Fruit fly (Drosophila melanogaster) whole organism, wandering third instar larva: ENCODE results near the gene gro.

ENCODE experiments used
- Abd-B ChIP-seq: fragments of >200 bp; optimal IDR thresholded peaks from 2 replicates; lab custom pipeline; 2017; ENCODE audit warnings: missing biosample characterization, missing genetic modification characterization
- CG32264 ChIP-seq: fragments of 200-800 bp; sonication (Bioruptor generic); optimal IDR thresholded peaks from 2 replicates; lab custom pipeline; 2016; ENCODE audit warnings: missing biosample characterization, missing genetic modification characterization
- CG9705 ChIP-seq: fragments of 200-800 bp; sonication (Bioruptor generic); optimal IDR thresholded peaks from 2 replicates; lab custom pipeline; 2018; ENCODE audit warnings: missing biosample characterization, mild to moderate bottlenecking, missing genetic modification characterization
- CrebA ChIP-seq: fragments of 200-800 bp; sonication (Bioruptor generic); optimal IDR thresholded peaks from 2 replicates; lab custom pipeline; 2016; ENCODE audit warnings: missing biosample characterization, mild to moderate bottlenecking, missing genetic modification characterization, borderline replicate concordance
- Dfd ChIP-seq: fragments of >200 bp; optimal IDR thresholded peaks from 2 replicates; lab custom pipeline; 2017; ENCODE audit warnings: missing biosample characterization, missing genetic modification characterization
- Dif ChIP-seq: fragments of 200-275, 200-300 bp; sonication (Bioruptor generic); optimal IDR thresholded peaks from 2 replicates; lab custom pipeline; 2018; ENCODE audit warnings: missing biosample characterization, missing genetic modification characterization; ENCODE audit not compliant: partially characterized antibody
- GATAd ChIP-seq: sonication (Bioruptor generic); optimal IDR thresholded peaks from 2 replicates; lab custom pipeline; 2016; ENCODE audit warnings: missing biosample characterization, missing genetic modification characterization
- HLH106 ChIP-seq: fragments of 200-800 bp; optimal IDR thresholded peaks from 3 replicates; lab custom pipeline; 2019; ENCODE audit warnings: missing biosample characterization, mild to moderate bottlenecking, missing genetic modification characterization, moderate library complexity
- Hnf4 ChIP-seq: fragments of 200-800 bp; sonication (Bioruptor generic); optimal IDR thresholded peaks from 2 replicates; lab custom pipeline; 2016; ENCODE audit warnings: missing biosample characterization, mild to moderate bottlenecking, missing genetic modification characterization
- Hr78 ChIP-seq: fragments of >200 bp; optimal IDR thresholded peaks from 2 replicates; lab custom pipeline; 2017; ENCODE audit warnings: missing biosample characterization, missing genetic modification characterization
- Hr83 ChIP-seq: fragments of 200-300 bp; sonication (Bioruptor generic); optimal IDR thresholded peaks from 2 replicates; lab custom pipeline; 2016; ENCODE audit warnings: missing biosample characterization, mild to moderate bottlenecking, missing genetic modification characterization, moderate library complexity; ENCODE audit not compliant: poor library complexity, severe bottlenecking
- Jra ChIP-seq: sonication (Bioruptor generic); optimal IDR thresholded peaks from 2 replicates; lab custom pipeline; 2016; ENCODE audit warnings: missing biosample characterization, missing genetic modification characterization
- Mio ChIP-seq: sonication (Bioruptor generic); optimal IDR thresholded peaks from 2 replicates; lab custom pipeline; 2016; ENCODE audit warnings: missing biosample characterization, missing genetic modification characterization
- Myc ChIP-seq: fragments of >200 bp; optimal IDR thresholded peaks from 2 replicates; lab custom pipeline; 2017
- N ChIP-seq: fragments of >200 bp; optimal IDR thresholded peaks from 2 replicates; lab custom pipeline; 2018; ENCODE audit warnings: missing biosample characterization, missing external identifiers, missing genetic modification characterization
- OdsH ChIP-seq: fragments of 200-800 bp; sonication (Bioruptor generic); optimal IDR thresholded peaks from 2 replicates; lab custom pipeline; 2016; ENCODE audit warnings: missing biosample characterization, mild to moderate bottlenecking, missing genetic modification characterization
- Rel ChIP-seq, 2 experiments: fragments of 200-800 bp; sonication (Bioruptor generic) in 1 of 2; optimal IDR thresholded peaks; 2 replicates in 1 of 2; 3 replicates in 1 of 2; lab custom pipeline; 2016 to 2019; ENCODE audit warnings: mild to moderate bottlenecking in 2 of 2, missing biosample characterization in 2 of 2, missing genetic modification characterization in 2 of 2, moderate library complexity in 1 of 2
- Sp1 ChIP-seq: fragments of 200-800 bp; sonication (Bioruptor generic); optimal IDR thresholded peaks from 3 replicates; lab custom pipeline; 2019; ENCODE audit warnings: missing biosample characterization, mild to moderate bottlenecking, missing genetic modification characterization, moderate library complexity
- Vsx2 ChIP-seq: fragments of 200-300, 225-300 bp; sonication (Bioruptor generic); optimal IDR thresholded peaks from 2 replicates; lab custom pipeline; 2018; ENCODE audit warnings: missing biosample characterization, missing genetic modification characterization; ENCODE audit not compliant: partially characterized antibody
- br ChIP-seq: fragments of 200-800 bp; sonication (Bioruptor generic); optimal IDR thresholded peaks from 2 replicates; lab custom pipeline; 2016; ENCODE audit warnings: missing biosample characterization, missing genetic modification characterization
- brk ChIP-seq: fragments of 200-800 bp; sonication (Bioruptor generic); optimal IDR thresholded peaks from 2 replicates; lab custom pipeline; 2016; ENCODE audit warnings: missing biosample characterization, mild to moderate bottlenecking, missing genetic modification characterization
- dl ChIP-seq, 2 experiments: fragments of 175-275, 200-275 bp in 1 of 2; fragments of 200-275 bp in 1 of 2; sonication (Bioruptor generic); optimal IDR thresholded peaks; lab custom pipeline; 2018; ENCODE audit warnings: mild to moderate bottlenecking in 2 of 2, missing biosample characterization in 2 of 2, missing genetic modification characterization in 2 of 2, moderate library complexity in 2 of 2; ENCODE audit not compliant: partially characterized antibody in 2 of 2, insufficient read depth in 1 of 2
- dmrt93B ChIP-seq: fragments of 200-800 bp; sonication (Bioruptor generic); optimal IDR thresholded peaks from 2 replicates; lab custom pipeline; 2018; ENCODE audit warnings: missing biosample characterization, mild to moderate bottlenecking, missing genetic modification characterization
- dsf ChIP-seq: sonication (Bioruptor generic); optimal IDR thresholded peaks from 2 replicates; lab custom pipeline; 2016; ENCODE audit warnings: missing biosample characterization, missing genetic modification characterization, borderline replicate concordance
- ey ChIP-seq: fragments of 200-800 bp; sonication (Bioruptor generic); optimal IDR thresholded peaks from 2 replicates; lab custom pipeline; 2016; ENCODE audit warnings: missing biosample characterization, missing genetic modification characterization
- foxo ChIP-seq, 2 experiments: fragments of 200-800 bp; sonication (Bioruptor generic); optimal IDR thresholded peaks; 2 replicates in 1 of 2; 3 replicates in 1 of 2; lab custom pipeline; 2016 to 2017; ENCODE audit warnings: missing biosample characterization in 2 of 2, missing genetic modification characterization in 2 of 2
- fru ChIP-seq: fragments of 200-800 bp; sonication (Bioruptor generic); optimal IDR thresholded peaks from 3 replicates; lab custom pipeline; 2016; ENCODE audit warnings: missing biosample characterization, mild to moderate bottlenecking, missing genetic modification characterization
- h ChIP-seq: fragments of 200-800 bp; sonication (Bioruptor generic); optimal IDR thresholded peaks from 3 replicates; lab custom pipeline; 2016; ENCODE audit warnings: missing biosample characterization, mild to moderate bottlenecking, missing genetic modification characterization
- jim ChIP-seq: fragments of 175-275, 200-325 bp; sonication (Bioruptor generic); optimal IDR thresholded peaks from 2 replicates; lab custom pipeline; 2016; ENCODE audit warnings: missing biosample characterization, mild to moderate bottlenecking, missing genetic modification characterization
- lola ChIP-seq: fragments of >200 bp; optimal IDR thresholded peaks from 2 replicates; lab custom pipeline; 2017; ENCODE audit warnings: missing biosample characterization, missing genetic modification characterization
- pan ChIP-seq: fragments of >200 bp; optimal IDR thresholded peaks from 2 replicates; lab custom pipeline; 2017
- psq ChIP-seq: fragments of 200-800 bp; sonication (Bioruptor generic); optimal IDR thresholded peaks from 3 replicates; lab custom pipeline; 2017; ENCODE audit warnings: missing biosample characterization, mild to moderate bottlenecking, missing genetic modification characterization, moderate library complexity
- rgr ChIP-seq: fragments of 200-800 bp; sonication (Bioruptor generic); optimal IDR thresholded peaks from 3 replicates; lab custom pipeline; 2016; ENCODE audit warnings: missing biosample characterization, mild to moderate bottlenecking, missing genetic modification characterization
- sage ChIP-seq: fragments of 200-800 bp; sonication (Bioruptor generic); optimal IDR thresholded peaks from 2 replicates; lab custom pipeline; 2016; ENCODE audit warnings: missing biosample characterization, mild to moderate bottlenecking, missing genetic modification characterization
- sv ChIP-seq: fragments of 200-800 bp; sonication (Bioruptor generic); optimal IDR thresholded peaks from 3 replicates; lab custom pipeline; 2016; ENCODE audit warnings: missing biosample characterization, missing genetic modification characterization
- tai ChIP-seq: sonication (Bioruptor generic); optimal IDR thresholded peaks from 2 replicates; lab custom pipeline; 2016; ENCODE audit warnings: missing biosample characterization, missing genetic modification characterization
- usp ChIP-seq: fragments of >200 bp; optimal IDR thresholded peaks from 2 replicates; lab custom pipeline; 2017; ENCODE audit warnings: missing biosample characterization, missing genetic modification characterization
- woc ChIP-seq: sonication (Bioruptor generic); optimal IDR thresholded peaks from 2 replicates; lab custom pipeline; 2016; ENCODE audit warnings: missing biosample characterization, mild to moderate bottlenecking, missing genetic modification characterization

gro gene

DNA sequence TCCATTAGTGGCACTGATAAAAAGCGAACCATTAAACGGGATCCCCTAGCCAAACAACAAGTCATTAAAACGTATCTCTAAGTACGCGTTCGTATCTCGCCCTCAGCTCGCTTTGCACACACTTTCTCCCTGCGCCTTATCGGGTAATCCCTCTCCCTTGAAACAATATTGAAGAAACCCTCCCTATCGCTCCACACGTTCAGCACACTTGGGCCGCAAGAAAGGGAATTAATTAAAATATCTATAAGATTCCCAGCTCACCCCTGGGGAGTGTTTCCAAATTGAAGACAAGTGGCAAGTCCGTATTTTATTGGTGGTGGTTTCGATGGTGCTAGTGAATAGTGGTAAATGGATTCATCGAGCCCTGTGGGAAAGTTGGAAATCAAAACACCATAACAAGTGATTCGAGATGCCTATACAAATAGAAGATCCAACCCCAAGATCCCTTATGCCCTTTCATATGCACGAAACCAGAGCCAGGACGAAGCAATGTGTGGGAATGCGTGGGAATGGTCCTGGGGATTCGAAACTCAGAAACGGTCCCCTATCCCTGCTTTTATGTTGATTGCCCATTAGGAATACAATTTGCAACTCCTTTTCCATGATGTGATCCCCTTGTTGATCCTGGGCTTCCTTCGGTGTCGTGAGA, 31.6 kb upstream of the gro start:
- TF ChIP-seq Hr83: no peak
- no peak for TF ChIP-seq Hnf4 (GFP tag; lab: Kevin White, UChicago)
- TF ChIP-seq foxo (GFP tag; optimal IDR thresholded peaks at IDR 0.05; lab: Kevin White, UChicago): no peak
- TF ChIP-seq usp: no peak
- TF ChIP-seq HLH106 (tag; lab: Kevin White, UChicago): no peak

DNA sequence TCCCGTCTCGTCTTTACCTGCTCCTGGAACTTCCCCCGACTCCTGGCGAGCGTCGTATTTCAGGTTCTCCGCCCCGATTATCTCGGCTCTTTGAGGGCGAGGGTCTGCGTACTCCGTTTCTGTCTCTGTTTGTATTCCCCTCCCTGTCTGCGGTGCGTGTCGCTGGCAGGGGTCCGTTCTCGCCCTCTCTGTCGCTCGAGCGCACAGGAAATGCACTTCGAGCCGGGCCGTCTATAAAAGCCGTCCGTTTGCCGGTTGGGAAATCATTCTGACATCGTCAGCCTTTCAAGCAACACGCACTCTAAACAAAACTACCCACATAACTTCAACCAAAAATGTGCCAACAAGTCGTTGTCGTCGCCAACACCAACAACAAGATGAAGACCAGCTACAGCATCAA, 30.9 kb upstream of the gro start:
- TF ChIP-seq dl (GFP tag; optimal IDR thresholded peaks at IDR 0.05; lab: Kevin White, UChicago; ENCODE audit: insufficient read depth in 1 of 2, partially characterized antibody in 2 of 2) (no peak), usp (no peak), Rel (GFP tag; optimal IDR thresholded peaks at IDR 0.05; lab: Kevin White, UChicago) (no peak), Rel (tag; optimal IDR thresholded peaks at IDR 0.05; lab: Kevin White, UChicago) (peak; percentile 40), HLH106 (tag; lab: Kevin White, UChicago) (no peak), OdsH (GFP tag; lab: Kevin White, UChicago) (no peak), Myc (no peak), CrebA (GFP tag; lab: Kevin White, UChicago) (peak; percentile 33), Dfd (GFP tag; lab: Kevin White, UChicago) (no peak), foxo (GFP tag; optimal IDR thresholded peaks at IDR 0.05; lab: Kevin White, UChicago) (no peak), Mio (no peak), tai (GFP tag; lab: Kevin White, UChicago) (no peak), woc (GFP tag; lab: Kevin White, UChicago) (peak; percentile 8), CG9705 (GFP tag; lab: Kevin White, UChicago) (no peak), rgr (no peak), Hnf4 (GFP tag; lab: Kevin White, UChicago) (no peak), Vsx2 (GFP tag; lab: Kevin White, UChicago) (peak; percentile 44), sv (GFP tag; lab: Kevin White, UChicago) (no peak), GATAd (GFP tag; lab: Kevin White, UChicago) (no peak), dmrt93B (no peak), Jra (GFP tag; lab: Kevin White, UChicago) (no peak), CG32264 (GFP tag; lab: Kevin White, UChicago) (no peak), N (GFP tag; lab: Kevin White, UChicago) (no peak), brk (GFP tag; lab: Kevin White, UChicago) (no peak), fru (GFP tag; lab: Kevin White, UChicago) (peak; percentile 28), psq (no peak), sage (GFP tag; lab: Kevin White, UChicago) (no peak), Hr83 (peak; percentile 2), Abd-B (no peak), jim (GFP tag; lab: Kevin White, UChicago) (no peak), dsf (GFP tag; lab: Kevin White, UChicago) (no peak), Sp1 (peak; percentile 17), pan (lab: Kevin White, UChicago) (no peak), br (peak; percentile 11), ey (GFP tag; lab: Kevin White, UChicago) (no peak), Hr78 (GFP tag; lab: Kevin White, UChicago) (no peak), h (GFP tag; lab: Kevin White, UChicago) (no peak), Dif (GFP tag; lab: Kevin White, UChicago) (peak; percentile 57), lola (GFP tag; lab: Kevin White, UChicago) (no peak)

DNA sequence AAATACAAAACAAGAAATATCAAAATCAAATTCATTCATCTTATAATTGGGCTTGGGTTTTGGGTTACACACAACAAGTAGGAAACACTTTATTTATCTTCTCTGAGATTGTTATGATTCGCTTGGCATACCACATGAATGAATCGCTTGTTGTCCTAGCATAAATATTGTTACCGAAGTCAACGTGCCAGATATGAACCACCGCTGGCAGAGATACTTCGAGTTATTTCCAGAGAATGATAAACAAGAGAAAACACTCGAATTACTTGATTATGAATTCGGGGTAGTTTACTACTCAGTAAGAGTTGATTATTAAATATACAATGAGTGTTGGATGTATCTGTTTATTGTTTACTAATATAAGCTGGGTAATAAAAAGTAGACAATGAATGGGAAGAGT, 30.0 kb upstream of the gro start:
- TF ChIP-seq tai (GFP tag; lab: Kevin White, UChicago) (no peak), Dfd (GFP tag; lab: Kevin White, UChicago) (no peak), HLH106 (tag; lab: Kevin White, UChicago) (no peak), dmrt93B (no peak), dsf (GFP tag; lab: Kevin White, UChicago) (no peak), Myc (no peak), Hr78 (GFP tag; lab: Kevin White, UChicago) (no peak), pan (lab: Kevin White, UChicago) (no peak), Hr83 (no peak), woc (GFP tag; lab: Kevin White, UChicago) (no peak), br (no peak), sage (GFP tag; lab: Kevin White, UChicago) (no peak), usp (no peak), ey (GFP tag; lab: Kevin White, UChicago) (no peak), OdsH (GFP tag; lab: Kevin White, UChicago) (no peak), brk (GFP tag; lab: Kevin White, UChicago) (no peak), fru (GFP tag; lab: Kevin White, UChicago) (no peak)
